Worm (Caenorhabditis elegans): ENCODE results near the gene F57A8.1.

- TF ChIP-seq ztf-11 (tag; optimal IDR thresholded peaks at IDR 0.05) (no peak), fos-1 (tag; optimal IDR thresholded peaks at IDR 0.05) (no peak), ceh-82 (tag; optimal IDR thresholded peaks at IDR 0.05) (no peak), nhr-237 (tag; optimal IDR thresholded peaks at IDR 0.05) (no peak), lin-39 (tag; optimal IDR thresholded peaks at IDR 0.05) (no peak)
Measured at ce11 chrV:10035586-10035985, 1.6 kb upstream of the F57A8.1 start.
